Worm (Caenorhabditis elegans) whole organism, L4 larva: ENCODE data around the gene fbl-1.
A peak's percentile ranks its signal among the peaks of the same experiment; 100 is the strongest.

Source experiments
- F10B5.3 ChIP-seq: sonication (generic microtip); optimal IDR thresholded peaks from 2 replicates; lab custom pipeline; 2016; ENCODE audit warnings: mild to moderate bottlenecking, missing genetic modification characterization, missing compliant biosample characterization
- F37D6.2 ChIP-seq: sonication (generic microtip); optimal IDR thresholded peaks from 2 replicates; lab custom pipeline; 2016; ENCODE audit warnings: mild to moderate bottlenecking, missing genetic modification characterization, missing compliant biosample characterization
- F44E2.7 ChIP-seq: fragments of 200-800 bp; sonication (Bioruptor generic); IDR thresholded peaks from 2 replicates; pipeline ENCODE4 v2.1.2; 2022; ENCODE audit warnings: missing genetic modification characterization, missing compliant biosample characterization
- Y48G9A.11 ChIP-seq: fragments of 200-800 bp; sonication (Bioruptor generic); IDR thresholded peaks from 2 replicates; pipeline ENCODE4 v1.3.6; 2022; ENCODE audit warnings: missing genetic modification reagents, missing genetic modification characterization, missing compliant biosample characterization
- Y75B8A.6 ChIP-seq: fragments of 200-800 bp; sonication (Bioruptor generic); IDR thresholded peaks from 2 replicates; pipeline ENCODE4 v1.3.6; 2022; ENCODE audit warnings: missing genetic modification reagents, missing genetic modification characterization, missing compliant biosample characterization
- ZK337.2 ChIP-seq: fragments of 200-800 bp; sonication (Bioruptor generic); IDR thresholded peaks from 2 replicates; pipeline ENCODE4 v1.3.6; 2022; ENCODE audit warnings: missing genetic modification reagents, missing genetic modification characterization, missing compliant biosample characterization
- aly-2 ChIP-seq: sonication (generic microtip); optimal IDR thresholded peaks from 2 replicates; lab custom pipeline; 2018; ENCODE audit warnings: missing biosample characterization, missing genetic modification characterization
- ama-1 ChIP-seq: fragments of 150-350 bp; optimal IDR thresholded peaks from 2 replicates; lab custom pipeline; 2014; ENCODE audit warnings: inconsistent platforms, mixed read lengths
- arid-1 ChIP-seq: fragments of 200-800 bp; sonication (Bioruptor generic); conservative IDR thresholded peaks from 2 replicates; pipeline ENCODE4 v1.3.6; 2022; ENCODE audit warnings: missing genetic modification reagents, missing genetic modification characterization, missing compliant biosample characterization
- ceh-20 ChIP-seq: fragments of 200-800 bp; sonication (Bioruptor generic); IDR thresholded peaks from 2 replicates; pipeline ENCODE4 v1.3.6; 2022; ENCODE audit warnings: missing genetic modification reagents, missing genetic modification characterization, missing compliant biosample characterization
- ceh-32 ChIP-seq: sonication (generic microtip); optimal IDR thresholded peaks from 2 replicates; lab custom pipeline; 2016; ENCODE audit warnings: mild to moderate bottlenecking, missing genetic modification characterization, missing compliant biosample characterization; ENCODE audit not compliant: poor library complexity
- ceh-44 ChIP-seq: fragments of 200-800 bp; sonication (Bioruptor generic); IDR thresholded peaks from 2 replicates; pipeline ENCODE4 v1.3.6; 2022; ENCODE audit warnings: missing genetic modification reagents, missing genetic modification characterization, missing compliant biosample characterization
- ceh-82 ChIP-seq: sonication (generic microtip); optimal IDR thresholded peaks from 2 replicates; lab custom pipeline; 2017; ENCODE audit warnings: missing biosample characterization, missing genetic modification characterization
- daf-12 ChIP-seq: fragments of 150-350 bp; optimal IDR thresholded peaks from 2 replicates; lab custom pipeline; 2014; ENCODE audit warnings: missing biosample characterization, missing genetic modification reagents, missing genetic modification characterization
- dmd-6 ChIP-seq: fragments of 200-800 bp; sonication (Bioruptor generic); IDR thresholded peaks from 2 replicates; pipeline ENCODE4 v1.3.6; 2022; ENCODE audit warnings: missing genetic modification reagents, missing genetic modification characterization, missing compliant biosample characterization
- dmd-9 ChIP-seq: fragments of 200-800 bp; sonication (Bioruptor generic); IDR thresholded peaks from 2 replicates; pipeline ENCODE4 v1.3.6; 2022; ENCODE audit warnings: missing genetic modification reagents, missing genetic modification characterization, missing compliant biosample characterization
- dpl-1 ChIP-seq: fragments of 150-350 bp; optimal IDR thresholded peaks from 2 replicates; lab custom pipeline; 2014; ENCODE audit warnings: missing biosample characterization, missing genetic modification reagents, missing genetic modification characterization
- dve-1 ChIP-seq: sonication (generic microtip); optimal IDR thresholded peaks from 2 replicates; lab custom pipeline; 2017; ENCODE audit warnings: antibody characterized with exemption, mild to moderate bottlenecking, missing genetic modification characterization, missing compliant biosample characterization; ENCODE audit not compliant: insufficient read depth
- fkh-10 ChIP-seq: fragments of 150-350 bp; optimal IDR thresholded peaks from 2 replicates; lab custom pipeline; 2014; ENCODE audit warnings: missing biosample characterization, missing genetic modification reagents, missing genetic modification characterization
- hif-1 ChIP-seq, 2 experiments: sonication (generic microtip); optimal IDR thresholded peaks; 2 replicates each; lab custom pipeline; 2016 to 2017; ENCODE audit warnings: missing compliant biosample characterization in 2 of 2, missing genetic modification characterization in 2 of 2, missing genetic modification reagents in 2 of 2, missing genotype in 2 of 2, mild to moderate bottlenecking in 1 of 2
- hlh-11 ChIP-seq: fragments of 200-800 bp; sonication (Bioruptor generic); optimal IDR thresholded peaks from 2 replicates; lab custom pipeline; 2018; ENCODE audit warnings: mild to moderate bottlenecking, missing genetic modification characterization, missing compliant biosample characterization
- hmg-1.1 ChIP-seq: fragments of 200-800 bp; sonication (Bioruptor generic); IDR thresholded peaks from 2 replicates; pipeline ENCODE4 v1.3.6; 2022; ENCODE audit warnings: missing genetic modification reagents, missing genetic modification characterization, missing compliant biosample characterization
- lin-1 ChIP-seq: fragments of 200-800 bp; sonication (Bioruptor generic); IDR thresholded peaks from 2 replicates; pipeline ENCODE4 v1.3.6; 2022; ENCODE audit warnings: missing genetic modification reagents, missing genetic modification characterization, missing compliant biosample characterization
- lin-39 ChIP-seq: fragments of 150-350 bp; optimal IDR thresholded peaks from 2 replicates; lab custom pipeline; 2014; ENCODE audit warnings: missing biosample characterization, missing genetic modification reagents, missing genetic modification characterization
- lsy-2 ChIP-seq, 2 experiments: fragments of 150-350 bp in 1 of 2; sonication (generic microtip) in 1 of 2; optimal IDR thresholded peaks; 2 replicates each; lab custom pipeline; 2014 to 2017; ENCODE audit warnings: missing biosample characterization in 2 of 2, missing genetic modification characterization in 2 of 2
- madf-5 ChIP-seq, 2 experiments: fragments of 200-800 bp; sonication (Bioruptor generic); IDR thresholded peaks; 2 replicates each; pipeline ENCODE4 v1.3.6; 2022; ENCODE audit warnings: missing compliant biosample characterization in 2 of 2, missing genetic modification characterization in 2 of 2
- madf-9 ChIP-seq: fragments of 200-800 bp; sonication (Bioruptor generic); conservative IDR thresholded peaks from 2 replicates; pipeline ENCODE4 v1.3.6; 2022; ENCODE audit warnings: missing genetic modification reagents, missing genetic modification characterization, missing compliant biosample characterization
- mxl-3 ChIP-seq: fragments of 200-800 bp; sonication (Bioruptor generic); optimal IDR thresholded peaks from 2 replicates; lab custom pipeline; 2018; ENCODE audit warnings: mild to moderate bottlenecking, missing genetic modification characterization, missing compliant biosample characterization
- nhr-102 ChIP-seq: sonication (generic microtip); optimal IDR thresholded peaks from 2 replicates; lab custom pipeline; 2016; ENCODE audit warnings: mild to moderate bottlenecking, missing genetic modification characterization, moderate library complexity, missing compliant biosample characterization
- nhr-237 ChIP-seq: sonication (generic microtip); optimal IDR thresholded peaks from 2 replicates; lab custom pipeline; 2017; ENCODE audit warnings: missing biosample characterization, missing genetic modification characterization
- nhr-28 ChIP-seq: fragments of 150-350 bp; optimal IDR thresholded peaks from 2 replicates; lab custom pipeline; 2014; ENCODE audit warnings: missing biosample characterization, missing genetic modification characterization
- nhr-41 ChIP-seq: fragments of 200-800 bp; sonication (Bioruptor generic); IDR thresholded peaks from 2 replicates; pipeline ENCODE4 v1.3.6; 2022; ENCODE audit warnings: missing genetic modification reagents, missing genetic modification characterization, missing compliant biosample characterization
- nhr-6 ChIP-seq: fragments of 150-350 bp; optimal IDR thresholded peaks from 2 replicates; lab custom pipeline; 2014; ENCODE audit warnings: missing biosample characterization, missing genetic modification characterization
- pha-4 ChIP-seq, 2 experiments: fragments of 150-350 bp in 1 of 2; fragments of 200-800 bp in 1 of 2; sonication (Bioruptor generic) in 1 of 2; IDR thresholded peaks in 1 of 2; optimal IDR thresholded peaks in 1 of 2; 2 replicates each; pipeline versions ENCODE4 v1.3.6 to Lab custom; 2014 to 2022; ENCODE audit warnings: missing genetic modification characterization in 2 of 2, missing genetic modification reagents in 2 of 2, missing biosample characterization in 1 of 2, missing compliant biosample characterization in 1 of 2
- pqm-1 ChIP-seq: sonication (generic microtip); optimal IDR thresholded peaks from 2 replicates; lab custom pipeline; 2017; ENCODE audit warnings: missing biosample characterization, missing genetic modification characterization
- rbr-2 ChIP-seq: sonication (generic microtip); optimal IDR thresholded peaks from 2 replicates; lab custom pipeline; 2016; ENCODE audit warnings: missing genotype, missing genetic modification characterization, missing compliant biosample characterization
- sdz-12 ChIP-seq: fragments of 200-800 bp; sonication (Bioruptor generic); optimal IDR thresholded peaks from 2 replicates; lab custom pipeline; 2018; ENCODE audit warnings: mild to moderate bottlenecking, missing genetic modification characterization, missing compliant biosample characterization
- skn-1 ChIP-seq: fragments of 150-350 bp; optimal IDR thresholded peaks from 2 replicates; lab custom pipeline; 2014; ENCODE audit warnings: missing biosample characterization, missing genetic modification characterization
- spr-1 ChIP-seq: sonication (generic microtip); optimal IDR thresholded peaks from 2 replicates; lab custom pipeline; 2016; ENCODE audit warnings: mild to moderate bottlenecking, missing genetic modification characterization, missing compliant biosample characterization
- tag-97 ChIP-seq: fragments of 200-800 bp; sonication (Bioruptor generic); IDR thresholded peaks from 2 replicates; pipeline ENCODE4 v1.3.6; 2022; ENCODE audit warnings: missing genetic modification characterization, missing compliant biosample characterization
- tra-1 ChIP-seq: fragments of 200-800 bp; sonication (Bioruptor generic); IDR thresholded peaks from 2 replicates; pipeline ENCODE4 v1.3.6; 2022; ENCODE audit warnings: missing genetic modification reagents, missing genetic modification characterization, missing compliant biosample characterization
- unc-130 ChIP-seq: sonication (generic microtip); optimal IDR thresholded peaks from 2 replicates; lab custom pipeline; 2016; ENCODE audit warnings: missing genetic modification reagents, missing genetic modification characterization, missing compliant biosample characterization
- unc-39 ChIP-seq: sonication (generic microtip); optimal IDR thresholded peaks from 2 replicates; lab custom pipeline; 2017; ENCODE audit warnings: missing biosample characterization, missing genetic modification characterization
- zag-1 ChIP-seq: fragments of 150-350 bp; optimal IDR thresholded peaks from 2 replicates; lab custom pipeline; 2014; ENCODE audit warnings: missing biosample characterization, missing genetic modification characterization
- zfp-2 ChIP-seq: sonication (generic microtip); optimal IDR thresholded peaks from 2 replicates; lab custom pipeline; 2016; ENCODE audit warnings: mild to moderate bottlenecking, missing genetic modification characterization, missing compliant biosample characterization
- zfp-3 ChIP-seq: fragments of 200-800 bp; sonication (Bioruptor generic); conservative IDR thresholded peaks from 2 replicates; pipeline ENCODE4 v1.3.6; 2022; ENCODE audit warnings: missing genetic modification reagents, missing genetic modification characterization, missing compliant biosample characterization
- ztf-11 ChIP-seq: fragments of 150-350 bp; optimal IDR thresholded peaks from 2 replicates; lab custom pipeline; 2014; ENCODE audit warnings: missing biosample characterization, missing genetic modification characterization

fbl-1 gene

DNA sequence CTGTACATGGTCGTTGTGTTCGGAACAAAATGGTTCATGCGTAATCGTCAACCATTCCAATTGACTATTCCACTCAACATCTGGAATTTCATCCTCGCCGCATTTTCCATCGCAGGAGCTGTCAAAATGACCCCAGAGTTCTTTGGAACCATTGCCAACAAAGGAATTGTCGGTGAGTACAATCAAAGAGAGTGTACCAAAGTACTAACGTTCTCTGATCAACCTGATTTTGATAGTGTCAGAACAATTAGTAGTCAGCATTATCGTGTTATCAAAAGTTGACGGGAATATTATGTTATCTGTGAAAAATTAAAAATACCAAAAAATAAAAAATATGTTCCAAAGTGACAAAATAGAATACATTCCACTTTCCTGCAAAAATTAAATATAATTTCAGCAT, 13.6 kb upstream of the fbl-1 start (continued):
- no peak for TF ChIP-seq nhr-41
- peak; percentile 52 for TF ChIP-seq hlh-11 (tag; lab: Kevin White, UChicago)
- no peak for TF ChIP-seq dmd-9 (GFP tag; lab: Robert Waterston, UW)
- TF ChIP-seq hmg-1.1 (GFP tag; lab: Robert Waterston, UW), result no peak
- no peak for TF ChIP-seq mxl-3 (GFP tag; lab: Kevin White, UChicago)
- TF ChIP-seq ceh-44 (GFP tag; lab: Robert Waterston, UW), result no peak
- TF ChIP-seq aly-2 (tag; lab: Kevin White, UChicago), result no peak
- peak; percentile 38; the same call in 1 of the 2 replicates for TF ChIP-seq dmd-6
- no peak for TF ChIP-seq tag-97 (GFP tag; lab: Robert Waterston, UW)
- TF ChIP-seq ZK337.2, result no peak
- peak; percentile 32 for TF ChIP-seq pqm-1
- TF ChIP-seq F37D6.2 (tag; lab: Kevin White, UChicago), result no peak
- no peak for TF ChIP-seq skn-1 (tag; lab: Kevin White, UChicago)
- TF ChIP-seq zag-1 (tag; lab: Kevin White, UChicago), result no peak
- TF ChIP-seq ceh-82 (tag; lab: Kevin White, UChicago), result no peak
- 0 out of 4 replicates have a peak, but pooled peaks of 1 of the 2 experiments have one; percentile 36 for TF ChIP-seq madf-5 (GFP tag; IDR thresholded peaks at IDR 0.05; lab: Robert Waterston, UW)
- peak; percentile 60 for TF ChIP-seq dve-1
- TF ChIP-seq nhr-28, result peak; percentile 55
- no peak for TF ChIP-seq dpl-1
- TF ChIP-seq ztf-11 (tag; lab: Kevin White, UChicago), result no peak
- TF ChIP-seq Y48G9A.11, result no peak
- TF ChIP-seq lin-1 (GFP tag; lab: Robert Waterston, UW), result no peak
- TF ChIP-seq lin-39 (tag; lab: Kevin White, UChicago), result no peak
- TF ChIP-seq rbr-2, result no peak
- no peak for TF ChIP-seq nhr-237 (tag; lab: Kevin White, UChicago)
- no peak for TF ChIP-seq unc-39
- no peak for TF ChIP-seq ama-1 (lab: Kevin White, UChicago)
- no peak for TF ChIP-seq hif-1 (tag; optimal IDR thresholded peaks at IDR 0.05; lab: Kevin White, UChicago)
- no peak for TF ChIP-seq lsy-2 (tag; optimal IDR thresholded peaks at IDR 0.05; lab: Kevin White, UChicago)
- TF ChIP-seq ceh-20 (GFP tag; lab: Robert Waterston, UW), result no peak
- TF ChIP-seq fkh-10 (GFP tag; lab: Kevin White, UChicago), result no peak
- TF ChIP-seq nhr-6 (tag; lab: Kevin White, UChicago), result peak; percentile 9
- TF ChIP-seq ceh-32, result no peak
- no peak for TF ChIP-seq tra-1 (GFP tag; lab: Robert Waterston, UW)
- no peak for TF ChIP-seq arid-1 (GFP tag; lab: Robert Waterston, UW)
- no peak for TF ChIP-seq spr-1
- TF ChIP-seq F44E2.7 (GFP tag; lab: Robert Waterston, UW), result no peak
- TF ChIP-seq zfp-3 (GFP tag; lab: Robert Waterston, UW), result no peak
- no peak for TF ChIP-seq zfp-2 (tag; lab: Kevin White, UChicago)
- no peak for TF ChIP-seq sdz-12 (GFP tag; lab: Kevin White, UChicago)
- TF ChIP-seq unc-130 (GFP tag; lab: Kevin White, UChicago), result no peak
- TF ChIP-seq Y75B8A.6, result no peak
- no peak for TF ChIP-seq madf-9

DNA sequence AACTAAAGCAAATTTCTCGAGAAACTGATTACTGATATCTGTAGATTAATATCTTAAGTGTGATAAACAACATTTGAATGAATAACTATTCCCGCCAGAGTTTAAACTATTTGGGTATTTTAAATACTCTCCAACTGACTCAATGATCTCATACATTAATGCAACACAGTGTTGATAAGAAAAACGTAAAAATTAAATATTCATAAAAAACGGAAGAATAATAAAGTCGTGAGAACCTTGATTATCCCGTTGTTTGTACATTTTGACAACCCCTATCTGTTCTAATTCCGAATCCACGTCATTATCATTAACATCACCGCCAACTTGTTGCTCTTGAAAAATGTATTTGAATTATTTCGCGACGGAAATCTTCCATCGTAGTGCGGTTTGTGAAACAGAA, 11.0 kb upstream of the fbl-1 start, which contains the start of gene elo-7:
Gene elo-7 (plus strand): TSS at position 301 of the 400 bp plus-strand sequence.
- no peak for TF ChIP-seq daf-12
- no peak for TF ChIP-seq pha-4 (GFP tag; IDR thresholded peaks at IDR 0.05; lab: Robert Waterston, UW)
- no peak for TF ChIP-seq pha-4 (tag; optimal IDR thresholded peaks at IDR 0.05; lab: Kevin White, UChicago)
- TF ChIP-seq ceh-44 (GFP tag; lab: Robert Waterston, UW), result no peak
- no peak for TF ChIP-seq nhr-237 (tag; lab: Kevin White, UChicago)
- TF ChIP-seq spr-1, result no peak
- TF ChIP-seq skn-1 (tag; lab: Kevin White, UChicago), result no peak
- TF ChIP-seq unc-39, result no peak
- no peak for TF ChIP-seq F10B5.3 (tag; lab: Kevin White, UChicago)
- TF ChIP-seq ceh-20 (GFP tag; lab: Robert Waterston, UW), result no peak
- no peak for TF ChIP-seq tra-1 (GFP tag; lab: Robert Waterston, UW)
- no peak for TF ChIP-seq ceh-32
- no peak for TF ChIP-seq ceh-82 (tag; lab: Kevin White, UChicago)
- no peak for TF ChIP-seq nhr-102
